Worm (Caenorhabditis elegans) whole organism, L4/young adult: Measurements from ENCODE around the gene Y17D7B.2.
"Not testable (repeated sequence)": the region's sequence is repeated elsewhere in the genome, so short reads cannot be mapped to it uniquely, and the experiment has no call there.

ENCODE experiments used
- W03F9.2 ChIP-seq: fragments of 150-350 bp; optimal IDR thresholded peaks from 2 replicates; lab custom pipeline; 2014; ENCODE audit warnings: missing biosample characterization, missing genetic modification characterization
- dao-5 ChIP-seq: sonication (generic microtip); optimal IDR thresholded peaks from 2 replicates; lab custom pipeline; 2016; ENCODE audit warnings: missing genotype, missing genetic modification characterization, moderate library complexity, missing compliant biosample characterization
- him-1 ChIP-seq: sonication (generic microtip); optimal IDR thresholded peaks from 2 replicates; lab custom pipeline; 2016; ENCODE audit warnings: missing genotype, missing genetic modification reagents, missing genetic modification characterization, missing compliant biosample characterization

Y17D7B.2 gene

ce11 chrV:18787417-18787918, at the start of gene Y17D7B.2:
TSS of gene Y17D7B.2 (plus strand) at chrV:18787739.
- TF ChIP-seq dao-5 (tag; lab: Kevin White, UChicago) (no peak), him-1 (no peak), W03F9.2 (tag; lab: Kevin White, UChicago) (no peak)

DNA sequence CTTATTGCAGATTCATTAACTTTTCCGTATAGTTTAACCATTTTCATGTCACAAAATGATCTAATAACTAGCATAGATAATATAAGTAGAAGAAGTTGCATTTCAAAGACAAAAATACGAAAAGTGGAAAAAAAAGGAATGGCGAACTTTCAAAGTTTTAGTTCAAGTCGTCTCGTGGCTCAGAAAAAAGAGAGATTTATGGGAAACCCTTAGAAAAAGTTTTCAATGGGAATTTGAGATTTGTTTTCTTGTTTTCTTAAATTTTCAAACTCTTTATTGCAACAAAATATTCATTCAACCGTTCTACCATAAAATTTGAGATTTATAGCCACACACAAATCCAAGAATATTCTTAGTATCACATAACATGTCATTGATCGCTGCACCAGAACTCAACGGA, 45.4 kb upstream of the Y17D7B.2 start, which contains the start of gene clec-250:
TSS of gene clec-250 (minus strand) at position 101 of the 400 bp plus-strand sequence.
- TF ChIP-seq dao-5 (tag; lab: Kevin White, UChicago): no peak

ce11 chrV:18746937-18747660, 40.4 kb upstream of the Y17D7B.2 start, which contains the start of gene clec-251:
TSS of gene clec-251 (minus strand) at chrV:18746987.
- TF ChIP-seq him-1: no peak
- TF ChIP-seq W03F9.2 (tag; lab: Kevin White, UChicago): no peak
- no peak for TF ChIP-seq dao-5 (tag; lab: Kevin White, UChicago)

DNA sequence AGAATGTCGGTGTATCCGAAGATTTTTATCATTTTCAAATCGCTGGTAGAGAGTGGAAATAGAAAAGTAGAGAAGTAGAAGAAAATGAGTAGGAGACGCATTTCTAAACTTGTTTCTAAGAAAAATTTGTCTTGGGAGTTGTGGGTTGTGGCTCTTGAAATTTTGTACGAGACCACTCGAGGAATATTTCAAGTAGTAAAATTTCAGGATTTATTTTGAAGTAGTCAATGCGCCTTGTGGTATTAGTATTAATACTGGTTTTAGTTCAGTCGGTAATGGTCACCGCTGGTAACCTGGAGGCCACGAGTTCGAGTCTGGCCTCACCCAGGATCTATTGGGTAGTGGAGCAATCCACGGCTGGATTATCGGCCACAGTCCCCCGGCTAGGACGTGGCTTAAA, 38.8 kb upstream of the Y17D7B.2 start, which contains the start of gene clec-252:
TSS of gene clec-252 (minus strand) at position 101 of the 400 bp plus-strand sequence.
- TF ChIP-seq him-1 (no peak), W03F9.2 (tag; lab: Kevin White, UChicago) (no peak), dao-5 (tag; lab: Kevin White, UChicago) (no peak)

ce11 chrV:18750445-18750844, 37.1 kb upstream of the Y17D7B.2 start, which contains the start of the genes F11D11.21 and F11D11.12:
TSS of gene F11D11.21 (minus strand) at chrV:18750545.
TSS of gene F11D11.12 (minus strand) at chrV:18750682.
- TF ChIP-seq him-1 (no peak), dao-5 (tag; lab: Kevin White, UChicago) (no peak), W03F9.2 (tag; lab: Kevin White, UChicago) (no peak)

ce11 chrV:18753036-18753435, 34.5 kb upstream of the Y17D7B.2 start, which contains the start of gene F11D11.6:
TSS of gene F11D11.6 (minus strand) at chrV:18753136.
- no peak for TF ChIP-seq W03F9.2 (tag; lab: Kevin White, UChicago)
- no peak for TF ChIP-seq dao-5 (tag; lab: Kevin White, UChicago)
- no peak for TF ChIP-seq him-1

DNA sequence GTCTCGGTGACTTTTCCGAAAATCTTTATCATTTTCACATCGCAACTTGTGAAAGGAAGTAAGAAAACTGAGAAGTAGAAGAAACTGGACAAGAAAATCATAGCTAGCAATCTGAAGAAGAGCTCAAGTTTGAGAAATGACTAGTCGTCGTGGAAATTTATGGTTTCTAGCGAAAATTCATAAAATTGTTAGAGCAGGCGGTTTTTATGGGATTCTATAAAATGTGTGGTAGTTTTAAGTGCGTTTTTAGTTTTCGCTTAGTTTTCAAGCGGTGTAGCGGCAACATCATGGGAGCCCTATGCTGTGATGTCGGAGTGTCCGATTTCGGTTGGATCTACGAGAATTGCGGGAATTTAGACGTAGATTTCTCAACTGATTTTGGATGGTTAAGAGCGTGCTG, 33.2 kb upstream of the Y17D7B.2 start, which contains the start of gene clec-254:
TSS of gene clec-254 (minus strand) at position 101 of the 400 bp plus-strand sequence.
- not testable (repeated sequence) for TF ChIP-seq W03F9.2 (tag; lab: Kevin White, UChicago); dao-5 (tag; lab: Kevin White, UChicago); him-1

- TF ChIP-seq dao-5 (tag; lab: Kevin White, UChicago) (no peak), him-1 (no peak), W03F9.2 (tag; lab: Kevin White, UChicago) (no peak)
Measured at ce11 chrV:18760174-18760573, 27.4 kb upstream of the Y17D7B.2 start, which contains the start of gene F11D11.3. TSS of gene F11D11.3 (minus strand) at chrV:18760274.

- no peak for TF ChIP-seq dao-5 (tag; lab: Kevin White, UChicago)
- TF ChIP-seq W03F9.2 (tag; lab: Kevin White, UChicago): no peak
Measured at ce11 chrV:18761078-18761477, 26.5 kb upstream of the Y17D7B.2 start, which contains the start of gene F11D11.4. TSS of gene F11D11.4 (plus strand) at chrV:18761378.

ce11 chrV:18762044-18762443, 25.5 kb upstream of the Y17D7B.2 start, which contains the start of gene F11D11.22:
TSS of gene F11D11.22 (plus strand) at chrV:18762344.
- TF ChIP-seq dao-5 (tag; lab: Kevin White, UChicago); W03F9.2 (tag; lab: Kevin White, UChicago); him-1: not testable (repeated sequence)

ce11 chrV:18769902-18770301, 17.6 kb upstream of the Y17D7B.2 start:
- TF ChIP-seq him-1 (no peak), W03F9.2 (tag; lab: Kevin White, UChicago) (no peak), dao-5 (tag; lab: Kevin White, UChicago) (no peak)

- no peak for TF ChIP-seq dao-5 (tag; lab: Kevin White, UChicago)
- TF ChIP-seq W03F9.2 (tag; lab: Kevin White, UChicago): no peak
- TF ChIP-seq him-1: no peak
Measured at ce11 chrV:18770623-18771022, 16.9 kb upstream of the Y17D7B.2 start, which contains the start of gene clec-255. TSS of gene clec-255 (minus strand) at chrV:18770723.

DNA sequence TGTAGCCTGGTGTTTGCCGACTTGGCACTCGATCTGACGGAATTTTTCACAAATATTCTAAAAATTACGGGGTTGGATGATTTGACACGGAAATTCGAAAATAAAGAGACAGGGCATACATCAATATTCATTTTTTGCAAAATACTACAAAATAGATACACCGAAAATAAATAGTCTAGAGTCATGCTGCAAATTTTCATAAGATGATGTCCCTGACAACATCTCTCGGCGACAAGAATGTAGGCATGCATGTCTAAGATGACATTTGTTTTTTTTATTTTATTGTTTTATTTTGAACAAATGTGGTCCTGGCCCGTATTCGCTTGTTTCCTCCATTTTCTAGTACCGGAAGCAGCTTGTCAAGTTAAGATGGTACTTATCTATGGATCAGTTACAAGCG, 16.1 kb upstream of the Y17D7B.2 start, which contains the start of gene clec-256:
TSS of gene clec-256 (plus strand) at position 301 of the 400 bp plus-strand sequence.
- TF ChIP-seq him-1 (no peak), W03F9.2 (tag; lab: Kevin White, UChicago) (no peak), dao-5 (tag; lab: Kevin White, UChicago) (no peak)
